Fruit fly (Drosophila melanogaster): ENCODE data around the gene Rpp14b.

DNA sequence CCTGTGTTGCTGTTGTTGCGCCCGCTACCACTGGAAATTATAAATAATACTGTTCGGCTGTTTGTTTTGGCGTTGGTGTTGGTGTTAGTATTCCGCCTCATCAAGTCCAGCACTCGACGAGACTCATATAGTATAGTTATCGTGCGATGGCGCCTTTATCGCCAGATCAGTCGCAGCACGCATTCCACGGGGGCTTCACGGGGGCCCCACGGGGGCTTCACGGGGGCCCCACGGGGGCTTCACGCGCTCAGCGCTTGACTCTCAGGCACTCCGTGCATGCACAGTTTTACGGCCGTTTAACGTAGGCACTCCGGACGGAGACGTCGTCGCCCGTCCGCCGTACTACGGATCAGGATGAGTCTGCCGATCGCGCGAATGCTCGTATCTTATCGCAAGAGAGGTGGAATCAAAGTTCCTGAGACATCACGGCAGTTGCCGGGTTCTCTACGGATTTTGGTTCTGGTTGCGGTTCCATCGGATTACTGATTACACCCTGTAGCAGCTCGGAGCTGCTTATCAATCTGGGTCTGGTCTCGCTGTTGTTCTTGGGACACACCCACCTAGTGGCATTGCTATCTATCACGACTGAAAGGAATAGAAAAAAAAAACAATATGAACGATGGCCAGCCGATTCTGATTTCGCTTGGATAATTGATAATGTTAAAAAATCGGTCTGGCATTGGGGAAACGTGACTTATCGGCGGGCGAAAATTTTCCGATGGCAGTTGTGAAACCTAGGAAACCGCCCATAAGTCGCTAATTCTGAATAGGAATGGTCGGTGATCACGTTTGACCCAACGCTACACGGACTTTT is 47.3 kb downstream of the Rpp14b start:
- no peak for TF ChIP-seq CG8478 (optimal IDR thresholded peaks at IDR 0.05)
- no peak for TF ChIP-seq CTCF (optimal IDR thresholded peaks at IDR 0.05)

All from S2 (cell line).